Fruit fly (Drosophila melanogaster): ENCODE data around the gene CG11843.

CG11843 gene

DNA sequence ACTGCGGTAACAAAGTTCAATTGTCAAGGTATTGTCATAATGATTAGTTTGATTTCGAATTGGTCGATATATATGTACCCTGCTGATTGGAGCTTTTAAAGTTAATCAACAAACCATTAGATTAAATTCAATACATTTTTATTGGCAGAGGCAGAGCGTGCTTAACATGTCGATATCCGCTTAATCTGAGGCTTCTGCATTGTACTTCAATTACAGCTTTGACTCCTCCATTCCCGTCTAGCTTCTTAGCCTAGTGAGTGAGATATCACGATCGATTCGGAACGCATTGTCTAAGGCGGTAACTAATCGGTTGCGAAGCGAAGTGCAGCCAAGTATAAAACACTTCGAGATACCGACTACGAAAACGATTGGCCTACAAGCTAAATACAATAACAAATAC lies 21.6 kb upstream of the CG11843 start, which contains the start of gene Ssl2:
TSS of gene Ssl2 (minus strand) at position 101 of the 400 bp plus-strand sequence.
- TF ChIP-seq fd85E (GFP tag; optimal IDR thresholded peaks at IDR 0.05), result no peak
- TF ChIP-seq CG10631 (GFP tag; optimal IDR thresholded peaks at IDR 0.05), result no peak
- no peak for TF ChIP-seq Sox102F (GFP tag; optimal IDR thresholded peaks at IDR 0.05)
- no peak for TF ChIP-seq CG34406 (GFP tag; optimal IDR thresholded peaks at IDR 0.05)
- no peak for TF ChIP-seq CG6854 (GFP tag; optimal IDR thresholded peaks at IDR 0.05)
- TF ChIP-seq Hr39 (GFP tag; optimal IDR thresholded peaks at IDR 0.05), result no peak
- TF ChIP-seq topi (GFP tag; optimal IDR thresholded peaks at IDR 0.05), result no peak
- TF ChIP-seq achi (GFP tag; optimal IDR thresholded peaks at IDR 0.05), result no peak
- TF ChIP-seq dac (GFP tag; optimal IDR thresholded peaks at IDR 0.05), result no peak
- no peak for TF ChIP-seq OdsH (GFP tag; optimal IDR thresholded peaks at IDR 0.05)
- TF ChIP-seq CG11762 (GFP tag; optimal IDR thresholded peaks at IDR 0.05; ENCODE audit: insufficient read depth), result no peak
- no peak for TF ChIP-seq CG15336 (GFP tag; IDR thresholded peaks at IDR 0.05)
- TF ChIP-seq salr (GFP tag; optimal IDR thresholded peaks at IDR 0.05), result no peak
- TF ChIP-seq CG8319 (GFP tag; optimal IDR thresholded peaks at IDR 0.05), result no peak
- TF ChIP-seq ss (GFP tag; optimal IDR thresholded peaks at IDR 0.05), result no peak
- TF ChIP-seq CG9139 (GFP tag; optimal IDR thresholded peaks at IDR 0.05), result no peak
- no peak for TF ChIP-seq lz (GFP tag; optimal IDR thresholded peaks at IDR 0.05)
- TF ChIP-seq Lpt (GFP tag; optimal IDR thresholded peaks at IDR 0.05), result no peak
- no peak for TF ChIP-seq Smox (GFP tag; optimal IDR thresholded peaks at IDR 0.05)
- TF ChIP-seq Gug (GFP tag; IDR thresholded peaks at IDR 0.05), result no peak

DNA sequence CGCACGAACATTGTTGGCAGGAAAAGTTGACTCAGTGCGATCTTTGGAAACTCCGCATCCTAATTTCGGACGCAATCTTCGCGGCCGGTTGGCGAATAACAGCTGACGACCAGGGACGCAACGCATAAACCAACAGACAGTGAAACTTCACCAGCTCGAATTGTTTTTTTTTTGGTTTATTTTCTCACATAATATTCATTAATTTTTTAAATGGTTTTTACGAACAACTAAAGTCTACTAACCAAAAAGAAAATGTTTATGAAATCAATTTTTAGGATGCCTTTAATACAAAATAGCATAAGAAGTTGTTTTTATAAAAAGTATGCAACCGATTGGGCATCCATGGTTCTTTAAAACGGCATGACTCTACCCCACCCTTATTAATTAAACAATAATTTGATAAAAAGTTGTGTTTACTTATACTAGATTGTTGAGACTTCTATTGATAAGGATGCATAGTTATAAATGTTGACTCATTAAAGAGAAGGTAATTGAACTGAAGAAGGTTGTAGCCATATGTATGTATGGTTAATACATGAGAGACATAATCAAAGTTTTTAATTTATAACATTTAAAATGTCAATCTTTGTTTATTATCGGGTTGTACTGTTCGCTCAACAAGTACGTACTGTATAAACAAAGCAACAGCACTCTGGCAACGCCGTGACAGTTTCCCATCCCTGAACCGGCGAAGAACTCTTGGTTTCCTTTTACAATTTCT lies 20.1 kb upstream of the CG11843 start, which contains the start of the genes beta4GalNAcTB and Cpsf100:
TSS of gene beta4GalNAcTB (minus strand) at position 100 of the 721 bp plus-strand sequence.
TSS of gene Cpsf100 (plus strand) at position 665 of the 721 bp plus-strand sequence.
- TF ChIP-seq pdm3 (GFP tag; optimal IDR thresholded peaks at IDR 0.05) (peak; percentile 86), Ets21C (GFP tag; optimal IDR thresholded peaks at IDR 0.05) (peak; percentile 81), CG11294 (GFP tag; IDR thresholded peaks at IDR 0.05) (peak; percentile 7; the same call in 1 of the 2 replicates), CG4318 (GFP tag; optimal IDR thresholded peaks at IDR 0.05) (no peak), CG6792 (GFP tag; optimal IDR thresholded peaks at IDR 0.05) (peak; percentile 69), salr (GFP tag; optimal IDR thresholded peaks at IDR 0.05) (peak in 1 of 2 experiments; percentile 93), net (GFP tag; optimal IDR thresholded peaks at IDR 0.05) (peak; percentile 82), CG6854 (GFP tag; optimal IDR thresholded peaks at IDR 0.05) (peak; percentile 41), CG3032 (tag; optimal IDR thresholded peaks at IDR 0.05) (peak; percentile 73), vri (GFP tag; optimal IDR thresholded peaks at IDR 0.05) (no peak), CG32006 (GFP tag; optimal IDR thresholded peaks at IDR 0.05) (peak; percentile 91), CG31627 (GFP tag; optimal IDR thresholded peaks at IDR 0.05) (peak; percentile 85), CG7368 (GFP tag; optimal IDR thresholded peaks at IDR 0.05) (no peak), dsx (GFP tag; optimal IDR thresholded peaks at IDR 0.05; ENCODE audit: poor library complexity, severe bottlenecking) (no peak), CG6276 (GFP tag; optimal IDR thresholded peaks at IDR 0.05) (no peak), Gug (GFP tag; IDR thresholded peaks at IDR 0.05) (peak; percentile 27; the same call in 1 of the 2 replicates), Hr4 (GFP tag; optimal IDR thresholded peaks at IDR 0.05) (peak; percentile 68), CG8319 (GFP tag; optimal IDR thresholded peaks at IDR 0.05) (peak; percentile 64), cyc (GFP tag; optimal IDR thresholded peaks at IDR 0.05) (peak; percentile 82), Sox15 (GFP tag; optimal IDR thresholded peaks at IDR 0.05) (peak; percentile 90), Sox14 (GFP tag; optimal IDR thresholded peaks at IDR 0.05) (peak; percentile 81), Eip78C (GFP tag) (peak; percentile 94), Hr39 (GFP tag; optimal IDR thresholded peaks at IDR 0.05) (peak; percentile 84), CG8119 (GFP tag; IDR thresholded peaks at IDR 0.05) (peak; percentile 65), Ets96B (tag; optimal IDR thresholded peaks at IDR 0.05) (peak; percentile 68), esn (GFP tag; optimal IDR thresholded peaks at IDR 0.05) (peak; percentile 91), lz (GFP tag; optimal IDR thresholded peaks at IDR 0.05) (peak; percentile 88), achi (GFP tag; optimal IDR thresholded peaks at IDR 0.05) (peak; percentile 74), OdsH (GFP tag; optimal IDR thresholded peaks at IDR 0.05) (peak; percentile 80), CG34406 (GFP tag; optimal IDR thresholded peaks at IDR 0.05) (peak; percentile 84), CG9139 (GFP tag; optimal IDR thresholded peaks at IDR 0.05) (no peak), CG10631 (GFP tag; optimal IDR thresholded peaks at IDR 0.05) (peak; percentile 86), CG6808 (GFP tag; optimal IDR thresholded peaks at IDR 0.05) (no peak), svp (GFP tag) (peak; percentile 89), Met (GFP tag; optimal IDR thresholded peaks at IDR 0.05) (peak; percentile 73), Lpt (GFP tag; optimal IDR thresholded peaks at IDR 0.05) (peak; percentile 51), topi (GFP tag; optimal IDR thresholded peaks at IDR 0.05) (peak; percentile 84), CG10669 (GFP tag; optimal IDR thresholded peaks at IDR 0.05) (peak; percentile 70), CG1621 (tag; optimal IDR thresholded peaks at IDR 0.05) (peak; percentile 1), fd59A (GFP tag; optimal IDR thresholded peaks at IDR 0.05) (peak; percentile 77)
